Worm (Caenorhabditis elegans) whole organism, L1 larva: ENCODE data around the gene vamp-7.
A peak's percentile ranks its signal among the peaks of the same experiment; 100 is the strongest.

Experiments used
- C04F5.9 ChIP-seq: sonication (generic microtip); optimal IDR thresholded peaks from 2 replicates; lab custom pipeline; 2016; ENCODE audit warnings: missing genetic modification characterization, missing compliant biosample characterization
- C34B4.2 ChIP-seq: sonication (generic microtip); optimal IDR thresholded peaks from 2 replicates; lab custom pipeline; 2017; ENCODE audit warnings: mild to moderate bottlenecking, missing genetic modification characterization, missing compliant biosample characterization
- aha-1 ChIP-seq: fragments of 150-350 bp; optimal IDR thresholded peaks from 2 replicates; lab custom pipeline; 2014; ENCODE audit warnings: missing biosample characterization, missing genetic modification characterization
- alr-1 ChIP-seq: fragments of 200-800 bp; sonication (Bioruptor generic); optimal IDR thresholded peaks from 2 replicates; lab custom pipeline; 2018; ENCODE audit warnings: borderline replicate concordance, mild to moderate bottlenecking, missing genetic modification characterization, missing compliant biosample characterization
- aly-2 ChIP-seq: fragments of 150-350 bp; optimal IDR thresholded peaks from 2 replicates; lab custom pipeline; 2014; ENCODE audit warnings: missing biosample characterization, missing genetic modification characterization
- ama-1 ChIP-seq: fragments of 150-350 bp; optimal IDR thresholded peaks from 2 replicates; lab custom pipeline; 2014
- ceh-63 ChIP-seq: fragments of 200-800 bp; sonication (Bioruptor generic); optimal IDR thresholded peaks from 2 replicates; lab custom pipeline; 2018; ENCODE audit warnings: mild to moderate bottlenecking, missing genetic modification characterization, missing compliant biosample characterization
- ceh-82 ChIP-seq, 3 experiments: fragments of 150-350 bp in 1 of 3; sonication (generic microtip) in 2 of 3; optimal IDR thresholded peaks; 2 replicates each; lab custom pipeline; 2014 to 2017; ENCODE audit warnings: missing biosample characterization in 3 of 3, missing genetic modification characterization in 3 of 3
- dsc-1 ChIP-seq: sonication (generic microtip); optimal IDR thresholded peaks from 2 replicates; lab custom pipeline; 2016; ENCODE audit warnings: mild to moderate bottlenecking, missing genetic modification characterization, missing compliant biosample characterization
- efl-1 ChIP-seq, 4 experiments: fragments of 150-350 bp; optimal IDR thresholded peaks in 3 of 4; peaks in 1 of 4; 1 replicate in 1 of 4; 2 replicates in 3 of 4; lab custom pipeline; 2014; ENCODE audit warnings: missing biosample characterization in 2 of 4, missing genetic modification characterization in 2 of 4, missing genetic modification reagents in 2 of 4
- efl-3 ChIP-seq: fragments of 200-800 bp; sonication (Bioruptor generic); optimal IDR thresholded peaks from 2 replicates; lab custom pipeline; 2018; ENCODE audit warnings: mild to moderate bottlenecking, missing genetic modification characterization, missing compliant biosample characterization
- egl-13 ChIP-seq: sonication (generic microtip); optimal IDR thresholded peaks from 2 replicates; lab custom pipeline; 2016; ENCODE audit warnings: missing genotype, missing genetic modification reagents, missing genetic modification characterization, missing compliant biosample characterization
- egl-27 ChIP-seq, 2 experiments: fragments of 150-350 bp in 1 of 2; sonication (generic microtip); optimal IDR thresholded peaks; 3 replicates each; lab custom pipeline; 2017 to 2018; ENCODE audit warnings: missing biosample characterization in 2 of 2, missing genetic modification characterization in 2 of 2, missing genetic modification reagents in 2 of 2
- fkh-10 ChIP-seq: sonication (generic microtip); optimal IDR thresholded peaks from 2 replicates; lab custom pipeline; 2017; ENCODE audit warnings: missing biosample characterization, missing genetic modification reagents, missing genetic modification characterization
- hlh-17 ChIP-seq: fragments of 200-800 bp; sonication (Bioruptor generic); optimal IDR thresholded peaks from 2 replicates; lab custom pipeline; 2018; ENCODE audit warnings: missing genetic modification characterization, mild to moderate bottlenecking, missing compliant biosample characterization, moderate library complexity, borderline replicate concordance
- hlh-4 ChIP-seq: sonication (generic microtip); optimal IDR thresholded peaks from 2 replicates; lab custom pipeline; 2016; ENCODE audit warnings: mild to moderate bottlenecking, missing genetic modification characterization, missing compliant biosample characterization
- irx-1 ChIP-seq: sonication (generic microtip); optimal IDR thresholded peaks from 2 replicates; lab custom pipeline; 2016; ENCODE audit warnings: missing genetic modification characterization, missing compliant biosample characterization
- isw-1 ChIP-seq: fragments of 200-800 bp; sonication (Bioruptor generic); IDR thresholded peaks from 2 replicates; pipeline ENCODE4 v1.3.6; 2022; ENCODE audit warnings: missing genetic modification characterization, missing compliant biosample characterization
- lin-15B ChIP-seq: fragments of 150-350 bp; sonication (generic microtip); optimal IDR thresholded peaks from 3 replicates; lab custom pipeline; 2014; ENCODE audit warnings: missing biosample characterization, missing genetic modification characterization
- lsy-2 ChIP-seq, 2 experiments: fragments of 150-350 bp; optimal IDR thresholded peaks; 2 replicates each; lab custom pipeline; 2014; ENCODE audit warnings: missing biosample characterization in 2 of 2, missing genetic modification characterization in 2 of 2
- mab-9 ChIP-seq: fragments of 200-800 bp; sonication (Bioruptor generic); IDR thresholded peaks from 2 replicates; pipeline ENCODE4 v1.3.6; 2022; ENCODE audit warnings: missing genetic modification reagents, missing genetic modification characterization, missing compliant biosample characterization
- nhr-12 ChIP-seq: sonication (generic microtip); optimal IDR thresholded peaks from 2 replicates; lab custom pipeline; 2017; ENCODE audit warnings: missing biosample characterization, missing genetic modification characterization
- nhr-28 ChIP-seq: fragments of 150-350 bp; optimal IDR thresholded peaks from 2 replicates; lab custom pipeline; 2014; ENCODE audit warnings: missing biosample characterization, missing genetic modification characterization
- nhr-85 ChIP-seq: sonication (generic microtip); peaks from one replicate; lab custom pipeline; 2016; ENCODE audit warnings: missing genetic modification characterization, inconsistent platforms, missing compliant biosample characterization
- pax-3 ChIP-seq: fragments of 200-800 bp; sonication (Bioruptor generic); optimal IDR thresholded peaks from 2 replicates; lab custom pipeline; 2018; ENCODE audit warnings: mild to moderate bottlenecking, missing genetic modification characterization, moderate library complexity, missing compliant biosample characterization
- skn-1 ChIP-seq: fragments of 150-350 bp; optimal IDR thresholded peaks from 2 replicates; lab custom pipeline; 2014; ENCODE audit warnings: missing biosample characterization, missing genetic modification characterization
- snu-23 ChIP-seq: sonication (generic microtip); optimal IDR thresholded peaks from 2 replicates; lab custom pipeline; 2016; ENCODE audit warnings: missing genetic modification characterization, missing compliant biosample characterization
- sup-37 ChIP-seq: fragments of 200-800 bp; sonication (Bioruptor generic); optimal IDR thresholded peaks from 2 replicates; lab custom pipeline; 2018; ENCODE audit warnings: mild to moderate bottlenecking, missing genetic modification characterization, missing compliant biosample characterization
- unc-130 ChIP-seq: fragments of 150-350 bp; optimal IDR thresholded peaks from 2 replicates; lab custom pipeline; 2017; ENCODE audit warnings: missing biosample characterization, missing genetic modification characterization, inconsistent platforms
- unc-62 ChIP-seq: fragments of 150-350 bp; optimal IDR thresholded peaks from 2 replicates; lab custom pipeline; 2014; ENCODE audit warnings: missing biosample characterization, missing genetic modification reagents, missing genetic modification characterization
- unc-98 ChIP-seq: fragments of 200-800 bp; sonication (Bioruptor generic); IDR thresholded peaks from 2 replicates; pipeline ENCODE4 v1.3.6; 2022; ENCODE audit warnings: missing genetic modification characterization, missing compliant biosample characterization
- vab-15 ChIP-seq: sonication (generic microtip); optimal IDR thresholded peaks from 2 replicates; lab custom pipeline; 2017; ENCODE audit warnings: missing genotype, mild to moderate bottlenecking, missing genetic modification characterization, missing compliant biosample characterization
- xbp-1 ChIP-seq: sonication (generic microtip); optimal IDR thresholded peaks from 2 replicates; lab custom pipeline; 2016; ENCODE audit warnings: missing genetic modification characterization, missing compliant biosample characterization
- zip-4 ChIP-seq: fragments of 200-800 bp; sonication (Bioruptor generic); optimal IDR thresholded peaks from 2 replicates; lab custom pipeline; 2018; ENCODE audit warnings: mild to moderate bottlenecking, missing genetic modification characterization, moderate library complexity, missing compliant biosample characterization
- ztf-4 ChIP-seq: fragments of 150-350 bp; optimal IDR thresholded peaks from 2 replicates; lab custom pipeline; 2014; ENCODE audit warnings: missing biosample characterization, missing genetic modification characterization

vamp-7 gene

DNA sequence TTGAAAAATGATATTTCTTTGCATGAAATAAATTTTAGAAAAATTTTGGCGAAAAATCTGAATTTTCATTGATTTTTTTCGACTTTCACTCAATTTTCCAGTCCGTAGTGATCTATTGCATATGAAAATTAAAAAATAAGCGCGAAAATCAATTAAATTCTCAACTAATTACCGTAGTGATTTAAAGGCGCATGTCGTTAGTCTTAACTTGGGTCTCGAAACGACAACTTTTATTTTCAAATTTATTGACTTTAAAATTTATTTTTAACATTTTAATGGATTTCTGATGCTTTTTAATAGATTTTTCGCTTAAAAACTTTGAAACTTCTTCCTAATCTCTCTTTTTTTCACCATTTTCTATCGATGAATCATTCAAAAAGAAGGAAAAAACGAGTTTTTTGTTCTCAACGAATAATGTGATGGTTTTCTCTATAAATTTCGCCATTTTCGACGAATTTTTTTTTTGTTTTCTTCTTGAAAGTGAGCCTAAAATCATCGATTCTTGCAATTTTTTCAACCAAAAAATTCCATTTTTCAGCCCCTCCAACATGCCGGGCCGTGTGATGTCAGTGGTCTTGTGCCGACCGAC, at the start of gene vamp-7:
Gene vamp-7 (plus strand): TSS at position 539 of the 589 bp plus-strand sequence.
- peak in 1 of 2 experiments; percentile 3 for TF ChIP-seq efl-1 (optimal IDR thresholded peaks at IDR 0.05; lab: Kevin White, UChicago)
- TF ChIP-seq efl-1 (GFP tag; optimal IDR thresholded peaks at IDR 0.05 in 1 of 2; lab: Kevin White, UChicago): no peak
- TF ChIP-seq ztf-4 (tag; lab: Kevin White, UChicago): peak; percentile 49
- TF ChIP-seq lsy-2 (tag; optimal IDR thresholded peaks at IDR 0.05; lab: Kevin White, UChicago): peak in 1 of 2 experiments; percentile 4
- TF ChIP-seq nhr-28: no peak
- no peak for TF ChIP-seq nhr-12 (tag; lab: Kevin White, UChicago)

DNA sequence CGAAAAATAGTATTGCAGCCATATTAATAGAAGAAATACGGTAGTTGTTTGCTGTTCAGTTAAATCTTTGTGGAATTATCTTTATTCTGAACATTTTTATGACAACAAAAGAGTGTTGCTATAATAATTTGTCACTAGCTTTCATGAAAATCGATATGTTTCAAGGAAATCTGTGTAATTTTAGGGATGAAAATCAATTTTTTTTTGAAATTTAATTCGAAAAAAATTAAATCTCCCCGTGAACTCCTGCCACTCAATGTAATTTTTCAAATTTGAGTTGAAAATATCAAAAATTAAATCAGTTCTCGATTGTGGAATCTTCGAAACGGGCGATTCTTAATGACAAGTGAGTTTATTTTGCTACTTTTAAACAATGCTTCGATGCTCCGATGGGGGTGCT, 46.5 kb upstream of the vamp-7 start, which contains the start of gene Y69A2AR.46:
Gene Y69A2AR.46 (plus strand): TSS at position 301 of the 400 bp plus-strand sequence.
- TF ChIP-seq zip-4 (GFP tag; lab: Kevin White, UChicago) (no peak), unc-98 (GFP tag; lab: Robert Waterston, UW) (no peak), efl-3 (GFP tag; lab: Kevin White, UChicago) (no peak), xbp-1 (tag; lab: Kevin White, UChicago) (no peak), irx-1 (tag; lab: Kevin White, UChicago) (no peak), hlh-17 (GFP tag; lab: Kevin White, UChicago) (no peak), ceh-82 (tag; optimal IDR thresholded peaks at IDR 0.05; lab: Kevin White, UChicago) (no peak), C04F5.9 (tag; lab: Kevin White, UChicago) (no peak), mab-9 (GFP tag; lab: Robert Waterston, UW) (no peak), hlh-4 (tag; lab: Kevin White, UChicago) (no peak), C34B4.2 (tag; lab: Kevin White, UChicago) (no peak), unc-130 (tag; lab: Kevin White, UChicago) (no peak), nhr-85 (tag; lab: Kevin White, UChicago) (no peak)
- TF ChIP-seq, all 84 proteins: peak for 0

DNA sequence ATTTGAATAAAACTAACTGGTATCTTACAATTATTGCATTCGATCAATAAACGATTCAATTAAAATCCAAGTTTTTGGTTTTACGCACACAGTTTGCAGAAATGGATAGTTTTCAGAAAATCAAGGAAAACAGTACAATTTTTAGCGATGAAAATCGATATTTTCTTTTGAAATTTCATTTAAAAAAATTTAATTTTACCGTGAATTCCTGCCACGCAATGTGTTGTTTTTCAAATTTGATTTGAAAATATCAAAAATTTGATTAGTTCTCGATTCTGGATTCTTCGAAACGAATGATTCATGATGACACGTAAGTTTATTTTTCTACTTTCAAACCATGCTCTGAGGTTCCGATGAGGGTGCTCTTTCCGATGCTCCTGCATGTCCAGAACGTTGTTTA, 45.8 kb upstream of the vamp-7 start, which contains the start of gene Y69A2AR.50:
Gene Y69A2AR.50 (plus strand): TSS at position 301 of the 400 bp plus-strand sequence.
- TF ChIP-seq aly-2 (no peak), sup-37 (GFP tag; lab: Kevin White, UChicago) (no peak), aha-1 (tag; lab: Kevin White, UChicago) (no peak), nhr-85 (tag; lab: Kevin White, UChicago) (no peak), vab-15 (tag; lab: Kevin White, UChicago) (no peak), isw-1 (GFP tag; lab: Robert Waterston, UW) (no peak), ama-1 (lab: Kevin White, UChicago) (no peak), ztf-4 (tag; lab: Kevin White, UChicago) (no peak), nhr-28 (no peak), pax-3 (tag; lab: Kevin White, UChicago) (no peak), efl-1 (optimal IDR thresholded peaks at IDR 0.05; lab: Kevin White, UChicago) (no peak), efl-1 (GFP tag; optimal IDR thresholded peaks at IDR 0.05 in 1 of 2; lab: Kevin White, UChicago) (no peak), ceh-63 (GFP tag; lab: Kevin White, UChicago) (no peak)
- TF ChIP-seq, all 84 proteins: peak for 0

DNA sequence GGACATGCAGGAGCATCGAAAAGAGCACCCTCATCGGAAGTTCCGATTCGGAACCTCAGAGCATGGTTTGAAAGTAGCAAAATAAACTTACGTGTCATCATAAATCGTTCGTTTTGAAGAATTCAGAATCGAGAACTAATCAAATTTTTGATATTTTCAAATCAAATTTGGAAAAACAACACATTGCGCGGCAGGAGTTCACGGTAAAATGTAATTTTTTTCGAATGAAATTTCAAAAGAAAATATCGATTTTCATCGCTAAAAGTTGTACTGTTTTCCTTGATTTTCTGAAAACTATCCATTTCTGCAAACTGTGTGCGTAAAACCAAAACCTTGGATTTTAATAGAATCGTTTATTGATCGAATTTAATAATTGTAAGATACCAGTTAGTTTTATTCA, 43.9 kb upstream of the vamp-7 start, which contains the start of gene Y69A2AR.24:
Gene Y69A2AR.24 (minus strand): TSS at position 101 of the 400 bp plus-strand sequence.
- TF ChIP-seq egl-27 (tag; optimal IDR thresholded peaks at IDR 0.05; lab: Kevin White, UChicago) (no peak), skn-1 (no peak), unc-62 (no peak), fkh-10 (GFP tag; lab: Kevin White, UChicago) (no peak), lin-15B (tag; lab: Kevin White, UChicago) (no peak), vab-15 (tag; lab: Kevin White, UChicago) (no peak), egl-13 (no peak), dsc-1 (no peak), C04F5.9 (tag; lab: Kevin White, UChicago) (no peak), aly-2 (no peak), nhr-28 (no peak), xbp-1 (tag; lab: Kevin White, UChicago) (no peak), alr-1 (tag; lab: Kevin White, UChicago) (no peak), snu-23 (GFP tag; lab: Kevin White, UChicago) (no peak)
